Worm (Caenorhabditis elegans) whole organism, early embryonic: ENCODE data around the gene Y46H3D.1.

Experiments
- B0310.2 ChIP-seq: sonication (generic microtip); optimal IDR thresholded peaks from 2 replicates; lab custom pipeline; 2016; ENCODE audit warnings: mild to moderate bottlenecking, missing genetic modification characterization, missing compliant biosample characterization
- F13C5.2 ChIP-seq: sonication (generic microtip); optimal IDR thresholded peaks from 2 replicates; lab custom pipeline; 2017; ENCODE audit warnings: mild to moderate bottlenecking, missing genetic modification characterization, inconsistent platforms, missing compliant biosample characterization
- aly-1 ChIP-seq: sonication (generic microtip); optimal IDR thresholded peaks from 2 replicates; lab custom pipeline; 2016; ENCODE audit warnings: missing genetic modification characterization, missing compliant biosample characterization
- ama-1 ChIP-seq: fragments of 150-350 bp; optimal IDR thresholded peaks from 2 replicates; lab custom pipeline; 2014
- ceh-13 ChIP-seq: fragments of 200-800 bp; sonication (Bioruptor generic); optimal IDR thresholded peaks from 2 replicates; lab custom pipeline; 2018; ENCODE audit warnings: mild to moderate bottlenecking, missing genetic modification characterization, missing compliant biosample characterization
- ceh-36 ChIP-seq: sonication (generic microtip); optimal IDR thresholded peaks from 2 replicates; lab custom pipeline; 2016; ENCODE audit warnings: missing genetic modification characterization, inconsistent platforms, missing compliant biosample characterization
- ets-7 ChIP-seq: sonication (generic microtip); optimal IDR thresholded peaks from 2 replicates; lab custom pipeline; 2016; ENCODE audit warnings: missing genotype, missing genetic modification characterization, missing compliant biosample characterization
- flt-1 ChIP-seq: fragments of 200-800 bp; sonication (Bioruptor generic); IDR thresholded peaks from 2 replicates; pipeline ENCODE4 v1.3.6; 2022; ENCODE audit warnings: missing genetic modification characterization, missing compliant biosample characterization
- hmbx-1 ChIP-seq: sonication (generic microtip); optimal IDR thresholded peaks from 2 replicates; lab custom pipeline; 2016; ENCODE audit warnings: mild to moderate bottlenecking, missing genetic modification characterization, missing compliant biosample characterization
- hmg-4 ChIP-seq: fragments of 200-800 bp; sonication (Bioruptor generic); optimal IDR thresholded peaks from 2 replicates; lab custom pipeline; 2018; ENCODE audit warnings: mild to moderate bottlenecking, missing genetic modification characterization, missing compliant biosample characterization
- hnd-1 ChIP-seq: sonication (generic microtip); optimal IDR thresholded peaks from 2 replicates; lab custom pipeline; 2016; ENCODE audit warnings: missing genetic modification characterization, missing compliant biosample characterization
- pes-1 ChIP-seq: fragments of 200-800 bp; sonication (Bioruptor generic); IDR thresholded peaks from 2 replicates; pipeline ENCODE4 v1.3.6; 2022; ENCODE audit warnings: missing genetic modification reagents, missing genetic modification characterization, missing compliant biosample characterization
- scrt-1 ChIP-seq: fragments of 200-800 bp; sonication (Bioruptor generic); IDR thresholded peaks from 2 replicates; pipeline ENCODE4 v1.3.6; 2022; ENCODE audit warnings: missing genetic modification characterization, missing compliant biosample characterization
- sea-1 ChIP-seq: fragments of 200-800 bp; sonication (Bioruptor generic); conservative IDR thresholded peaks from 2 replicates; pipeline ENCODE4 v1.3.6; 2022; ENCODE audit warnings: missing genetic modification characterization, missing compliant biosample characterization
- tbx-11 ChIP-seq: fragments of 200-800 bp; sonication (Bioruptor generic); IDR thresholded peaks from 2 replicates; pipeline ENCODE4 v1.3.6; 2022; ENCODE audit warnings: missing genetic modification characterization, missing compliant biosample characterization
- tbx-37 ChIP-seq: fragments of 200-800 bp; sonication (Bioruptor generic); conservative IDR thresholded peaks from 2 replicates; pipeline ENCODE4 v1.3.6; 2022; ENCODE audit warnings: missing genetic modification reagents, missing genetic modification characterization, missing compliant biosample characterization
- tra-4 ChIP-seq: sonication (generic microtip); optimal IDR thresholded peaks from 2 replicates; lab custom pipeline; 2017; ENCODE audit warnings: missing genetic modification characterization, missing compliant biosample characterization

Gene Y46H3D.1

DNA sequence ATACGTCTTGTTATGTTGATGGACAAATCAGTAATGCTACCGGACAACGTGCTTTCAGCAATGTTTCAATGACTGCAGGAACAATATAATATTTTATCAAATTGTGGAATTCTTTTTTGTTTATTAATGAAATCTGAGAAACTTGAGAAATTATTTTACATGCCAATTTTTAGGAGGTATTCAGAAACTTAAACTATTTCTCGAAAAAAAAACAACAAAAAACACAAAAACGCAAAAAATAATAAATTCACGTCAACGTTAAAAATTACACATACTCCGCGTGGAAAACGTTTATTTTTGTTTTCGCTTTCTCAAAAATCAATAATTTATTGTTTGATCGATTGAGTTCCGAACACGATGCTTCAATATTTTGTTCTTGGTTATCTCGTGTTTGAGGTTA lies at the start of gene Y46H3D.1:
Gene Y46H3D.1 (plus strand): TSS at position 301 of the 400 bp plus-strand sequence.
- no peak for TF ChIP-seq ceh-13 (GFP tag; lab: Kevin White, UChicago)
- TF ChIP-seq ceh-36 (tag; lab: Kevin White, UChicago): no peak
- TF ChIP-seq tra-4: no peak
- TF ChIP-seq scrt-1 (GFP tag; lab: Robert Waterston, UW): no peak
- no peak for TF ChIP-seq hmg-4 (GFP tag; lab: Kevin White, UChicago)

DNA sequence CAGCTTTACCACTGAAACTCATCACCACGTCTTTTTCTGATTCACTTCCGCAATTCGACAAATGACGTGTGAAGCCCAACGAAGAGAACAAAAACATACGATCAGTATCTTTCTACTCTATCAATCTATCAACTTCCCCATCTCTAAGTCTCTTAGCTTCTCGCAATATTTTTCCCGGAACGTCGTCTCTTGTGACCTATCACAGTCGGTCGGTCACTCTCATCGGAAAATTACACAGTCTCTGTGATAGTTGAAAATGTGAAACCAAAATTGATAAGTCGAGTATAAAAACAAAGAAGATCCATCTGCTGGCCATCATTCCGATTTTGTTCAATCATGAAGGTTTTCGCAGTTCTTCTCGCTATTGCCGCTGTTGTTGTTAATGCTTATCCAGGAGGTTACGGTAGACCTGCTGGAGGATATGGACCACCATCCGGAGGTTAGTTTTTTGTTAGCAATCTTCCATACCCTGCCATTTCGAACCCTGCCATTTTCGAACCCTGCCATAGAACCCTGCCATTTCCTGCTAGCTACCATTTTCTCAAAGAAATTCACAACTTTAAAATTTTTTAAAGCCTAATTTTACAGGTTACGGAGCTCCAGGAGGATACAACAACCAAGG lies 48.4 kb upstream of the Y46H3D.1 start, which contains the start of gene F16B4.4:
Gene F16B4.4 (plus strand): TSS at position 221 of the 622 bp plus-strand sequence.
- TF ChIP-seq ama-1 (no peak), B0310.2 (tag; lab: Kevin White, UChicago) (no peak), ceh-36 (tag; lab: Kevin White, UChicago) (no peak), ceh-13 (GFP tag; lab: Kevin White, UChicago) (no peak), pes-1 (GFP tag; lab: Robert Waterston, UW) (no peak), aly-1 (no peak), scrt-1 (GFP tag; lab: Robert Waterston, UW) (no peak), sea-1 (GFP tag; lab: Robert Waterston, UW) (no peak), tra-4 (no peak), F13C5.2 (no peak), hnd-1 (no peak), hmbx-1 (tag; lab: Kevin White, UChicago) (no peak), tbx-11 (GFP tag; lab: Robert Waterston, UW) (no peak), ets-7 (tag; lab: Kevin White, UChicago) (no peak), tbx-37 (no peak), flt-1 (GFP tag; lab: Robert Waterston, UW) (no peak), hmg-4 (GFP tag; lab: Kevin White, UChicago) (no peak)

DNA sequence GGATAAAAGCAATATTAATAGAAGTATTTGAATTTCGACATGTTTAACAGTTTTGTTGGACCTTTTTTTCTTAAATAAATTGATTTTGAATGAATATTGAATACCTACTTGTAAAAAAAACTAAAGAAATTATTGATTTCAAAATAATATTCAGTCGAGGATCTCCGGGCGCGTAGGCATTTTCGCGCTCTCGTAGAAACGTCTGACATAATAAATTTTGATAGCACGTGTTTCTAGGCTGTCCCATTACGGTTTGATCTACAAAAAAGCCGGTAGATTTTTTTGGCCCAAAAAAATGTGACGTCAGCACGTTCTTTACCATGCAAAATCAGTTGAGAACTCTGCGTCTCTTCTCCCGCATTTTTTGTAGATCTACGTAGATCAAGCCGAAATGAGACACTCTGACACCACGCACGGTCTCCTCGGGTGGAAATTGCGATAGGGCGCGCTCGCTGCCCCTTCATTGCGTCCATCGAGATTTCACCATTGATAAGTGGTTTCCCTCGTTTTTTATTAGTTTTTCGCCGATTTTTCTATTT lies 47.7 kb upstream of the Y46H3D.1 start:
- no peak for TF ChIP-seq hnd-1
- TF ChIP-seq pes-1 (GFP tag; lab: Robert Waterston, UW): no peak
- no peak for TF ChIP-seq ets-7 (tag; lab: Kevin White, UChicago)
- no peak for TF ChIP-seq ceh-13 (GFP tag; lab: Kevin White, UChicago)
- TF ChIP-seq sea-1 (GFP tag; lab: Robert Waterston, UW): no peak
- TF ChIP-seq ama-1: no peak
- TF ChIP-seq F13C5.2: no peak
- TF ChIP-seq hmbx-1 (tag; lab: Kevin White, UChicago): no peak
- no peak for TF ChIP-seq B0310.2 (tag; lab: Kevin White, UChicago)
- no peak for TF ChIP-seq tbx-37
- no peak for TF ChIP-seq tbx-11 (GFP tag; lab: Robert Waterston, UW)

DNA sequence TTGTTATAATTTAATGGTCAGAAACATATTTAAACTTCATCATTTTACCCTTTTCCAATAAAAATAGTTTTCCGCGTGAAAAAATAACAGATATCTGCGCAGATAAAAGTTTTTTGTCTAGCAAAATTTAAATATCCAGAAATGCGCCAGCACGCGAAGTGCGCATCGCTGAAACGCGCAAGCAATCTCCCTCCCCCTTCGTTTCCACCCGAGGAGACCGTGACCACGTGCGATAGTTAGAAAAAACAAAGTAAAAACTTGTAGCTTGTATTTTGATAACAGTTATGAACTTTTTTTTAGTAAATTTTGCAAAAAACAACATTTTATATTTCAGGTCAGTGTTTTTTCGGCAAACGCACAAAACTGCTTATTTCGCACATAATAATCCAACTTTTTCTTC lies 43.2 kb upstream of the Y46H3D.1 start:
- peak; percentile 63; the same call in 1 of the 2 replicates for TF ChIP-seq sea-1 (GFP tag; lab: Robert Waterston, UW)
- TF ChIP-seq pes-1 (GFP tag; lab: Robert Waterston, UW): peak; percentile 66

DNA sequence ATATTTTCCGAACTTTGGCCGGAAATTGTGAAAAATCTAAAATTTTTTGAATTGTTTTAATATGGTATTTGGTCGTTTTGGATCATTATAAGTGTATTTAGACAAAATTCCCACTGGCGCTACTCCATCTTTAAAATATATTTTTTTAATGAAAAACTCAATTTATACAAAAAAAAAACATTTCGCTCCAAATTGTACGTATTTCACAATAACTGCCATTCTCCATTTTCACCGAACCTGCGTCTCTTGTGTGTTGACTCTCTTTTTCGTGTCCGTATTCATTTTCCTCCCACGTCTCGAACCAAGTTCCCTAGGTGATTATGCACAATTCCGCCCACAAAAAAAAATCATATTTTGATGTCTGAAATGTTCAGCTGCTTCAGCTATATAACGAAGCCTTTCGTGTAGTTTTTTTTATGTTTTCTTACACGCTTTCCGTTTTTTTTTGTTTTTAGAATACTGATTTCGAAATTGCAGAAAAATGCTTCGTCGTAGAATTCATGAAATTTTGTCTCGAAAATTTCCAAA lies 41.7 kb upstream of the Y46H3D.1 start, which contains the start of gene F16B4.2:
Gene F16B4.2 (plus strand): TSS at position 478 of the 528 bp plus-strand sequence.
- TF ChIP-seq aly-1: no peak
- no peak for TF ChIP-seq pes-1 (GFP tag; lab: Robert Waterston, UW)
- no peak for TF ChIP-seq ceh-36 (tag; lab: Kevin White, UChicago)
- TF ChIP-seq tbx-11 (GFP tag; lab: Robert Waterston, UW): no peak
- no peak for TF ChIP-seq ama-1
- TF ChIP-seq tbx-37: no peak
- no peak for TF ChIP-seq scrt-1 (GFP tag; lab: Robert Waterston, UW)
- TF ChIP-seq tra-4: no peak
- no peak for TF ChIP-seq hmbx-1 (tag; lab: Kevin White, UChicago)
- no peak for TF ChIP-seq F13C5.2
- no peak for TF ChIP-seq B0310.2 (tag; lab: Kevin White, UChicago)

DNA sequence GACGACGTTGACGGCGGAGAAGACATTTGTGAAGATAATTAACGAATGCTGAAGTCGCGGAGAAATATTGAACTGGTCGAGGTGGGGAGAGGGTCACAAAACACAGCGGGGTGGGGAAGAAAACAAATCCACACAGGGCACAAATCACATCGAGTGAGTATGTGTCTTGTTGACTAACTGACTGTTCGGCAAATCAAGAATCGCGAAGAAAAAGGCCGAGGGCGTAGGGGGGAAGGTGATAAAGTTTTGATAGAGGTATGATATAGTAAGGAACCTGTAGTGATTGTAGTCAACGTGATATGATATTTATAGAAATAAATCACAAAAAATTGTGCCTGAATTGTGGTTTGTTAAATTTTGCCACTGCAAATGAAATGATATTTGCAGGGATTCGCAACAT lies 34.5 kb upstream of the Y46H3D.1 start, which contains the start of gene nhr-178:
Gene nhr-178 (minus strand): TSS at position 164 of the 400 bp plus-strand sequence.
- TF ChIP-seq tbx-11 (GFP tag; lab: Robert Waterston, UW) (no peak), pes-1 (GFP tag; lab: Robert Waterston, UW) (no peak), sea-1 (GFP tag; lab: Robert Waterston, UW) (no peak), ceh-36 (tag; lab: Kevin White, UChicago) (no peak), flt-1 (GFP tag; lab: Robert Waterston, UW) (no peak), ama-1 (no peak), hmg-4 (GFP tag; lab: Kevin White, UChicago) (no peak), hnd-1 (no peak)

DNA sequence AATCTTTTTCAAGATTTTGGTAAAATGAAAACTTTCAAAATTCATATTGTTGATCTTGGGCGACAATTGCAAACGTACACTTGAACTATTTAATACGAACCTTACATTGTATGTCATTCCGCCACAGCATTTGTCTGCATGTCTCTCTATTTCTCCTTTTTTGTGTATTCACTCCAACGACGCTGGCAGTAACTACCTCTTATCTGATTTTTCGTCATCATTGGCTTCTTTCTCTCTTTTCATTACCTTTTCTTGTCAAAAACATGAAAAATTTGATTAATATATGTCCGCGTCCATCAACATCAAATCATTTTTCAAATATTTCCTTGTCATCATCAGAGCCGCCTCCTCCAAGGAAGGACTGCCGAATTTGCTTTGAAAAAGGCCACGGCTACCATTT lies 32.2 kb upstream of the Y46H3D.1 start, which contains the start of gene nhr-177:
Gene nhr-177 (plus strand): TSS at position 167 of the 400 bp plus-strand sequence.
- no peak for TF ChIP-seq scrt-1 (GFP tag; lab: Robert Waterston, UW)
- no peak for TF ChIP-seq B0310.2 (tag; lab: Kevin White, UChicago)
- TF ChIP-seq pes-1 (GFP tag; lab: Robert Waterston, UW): no peak
- TF ChIP-seq ets-7 (tag; lab: Kevin White, UChicago): no peak
- no peak for TF ChIP-seq tbx-11 (GFP tag; lab: Robert Waterston, UW)
- no peak for TF ChIP-seq hnd-1
- TF ChIP-seq sea-1 (GFP tag; lab: Robert Waterston, UW): no peak
- TF ChIP-seq ceh-36 (tag; lab: Kevin White, UChicago): no peak

DNA sequence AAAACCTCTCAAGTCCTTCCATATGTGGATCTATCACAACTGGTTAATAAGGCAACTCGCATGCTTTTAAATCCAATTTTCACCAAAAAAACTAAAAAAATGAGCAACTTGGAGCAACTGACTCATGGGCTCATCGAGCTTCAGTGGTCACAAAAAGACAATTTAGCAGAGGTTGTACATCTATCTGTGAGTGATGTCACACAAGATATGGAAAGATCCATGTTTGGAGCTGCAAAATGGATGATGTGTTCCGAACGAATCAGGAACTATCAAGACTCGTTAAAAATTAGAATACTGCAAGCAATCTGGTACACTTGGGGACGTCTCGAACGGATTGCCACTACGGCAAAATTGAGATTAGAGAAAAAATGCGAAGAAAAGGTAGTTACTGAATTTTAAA lies 30.7 kb upstream of the Y46H3D.1 start:
- no peak for TF ChIP-seq ets-7 (tag; lab: Kevin White, UChicago)
